Fruit fly (Drosophila melanogaster): Measurements from ENCODE around the gene Sol1.

- TF ChIP-seq CG6689 (GFP tag; IDR thresholded peaks at IDR 0.05) = no peak; the same call in 1 of the 2 replicates
- TF ChIP-seq CG17361 (GFP tag; IDR thresholded peaks at IDR 0.05) = no peak
- TF ChIP-seq CG3065 (GFP tag; optimal IDR thresholded peaks at IDR 0.05) = no peak
- TF ChIP-seq inv (GFP tag; IDR thresholded peaks at IDR 0.05; ENCODE audit: partially characterized antibody) = no peak
- no peak for TF ChIP-seq Hey (tag; optimal IDR thresholded peaks at IDR 0.05)
- peak; percentile 37; the same call in 1 of the 2 replicates for TF ChIP-seq CG4360 (GFP tag; IDR thresholded peaks at IDR 0.05)
- TF ChIP-seq CG9727 (GFP tag; optimal IDR thresholded peaks at IDR 0.05) = no peak
- TF ChIP-seq Hr39 (optimal IDR thresholded peaks at IDR 0.05) = no peak
- TF ChIP-seq MBD-R2 (GFP tag; IDR thresholded peaks at IDR 0.05) = no peak
- no peak for TF ChIP-seq CG17186 (GFP tag; optimal IDR thresholded peaks at IDR 0.05)
- no peak for TF ChIP-seq bcd (GFP tag; optimal IDR thresholded peaks at IDR 0.05)
- TF ChIP-seq croc (GFP tag; conservative IDR thresholded peaks at IDR 0.05) = no peak
- no peak; the same call in 1 of the 2 replicates for TF ChIP-seq onecut (GFP tag; IDR thresholded peaks at IDR 0.05)
Measured at dm6 chr3R:12449617-12450242, 63.7 kb downstream of the Sol1 start.

Measured in whole organism, embryonic.